Fruit fly (Drosophila melanogaster) S2 (cell line): Measurements from ENCODE around the gene Tpst.

Experiments
- CG8478 ChIP-seq: fragments of >200 bp; optimal IDR thresholded peaks from 2 replicates; lab custom pipeline; 2018
- CTCF ChIP-seq, 2 experiments: fragments of >200 bp; optimal IDR thresholded peaks; 2 replicates each; lab custom pipeline; 2018

Gene Tpst

dm6 chrX:13563483-13564443 is at the start of gene Tpst, which contains the start of gene CG46311:
TSS of gene Tpst (plus strand) at chrX:13563823.
TSS of gene CG46311 (plus strand) at chrX:13563823.
- TF ChIP-seq CG8478 (lab: Kevin White, UChicago): no peak
- peak; percentile 99 to 100 for TF ChIP-seq CTCF (optimal IDR thresholded peaks at IDR 0.05; lab: Kevin White, UChicago)

dm6 chrX:13527706-13528105 is 35.9 kb upstream of the Tpst start, which contains the start of gene CG15754:
TSS of gene CG15754 (plus strand) at chrX:13528006.
- TF ChIP-seq CG8478 (lab: Kevin White, UChicago) (no peak), CTCF (optimal IDR thresholded peaks at IDR 0.05; lab: Kevin White, UChicago) (no peak)

DNA sequence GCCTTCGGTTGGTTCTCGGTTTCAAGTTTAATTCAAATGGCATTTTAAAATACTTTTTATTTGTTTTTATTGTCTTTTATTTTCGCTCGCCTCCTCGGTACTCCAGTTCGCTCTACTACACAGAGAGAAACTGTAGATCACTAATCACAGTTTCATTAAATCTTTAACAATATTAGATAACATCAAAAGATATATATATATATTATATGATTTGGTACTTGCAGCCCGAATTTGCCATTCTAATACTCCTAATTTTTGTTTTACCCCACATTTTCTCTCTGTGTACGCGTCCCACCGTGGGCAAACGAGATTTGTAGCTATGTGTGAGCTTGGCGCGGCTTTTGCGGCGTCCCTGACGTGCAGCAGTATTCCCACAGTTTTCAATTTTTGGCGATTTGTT is 34.0 kb upstream of the Tpst start:
- TF ChIP-seq CTCF (optimal IDR thresholded peaks at IDR 0.05; lab: Kevin White, UChicago) (no peak), CG8478 (lab: Kevin White, UChicago) (no peak)

- TF ChIP-seq CTCF (optimal IDR thresholded peaks at IDR 0.05; lab: Kevin White, UChicago) (no peak), CG8478 (lab: Kevin White, UChicago) (no peak)
These were observed 33.3 kb upstream of the Tpst start, which contains the start of gene CG44428 for dm6 chrX:13530199-13530788. TSS of gene CG44428 (minus strand) at chrX:13530249.

- TF ChIP-seq CTCF (optimal IDR thresholded peaks at IDR 0.05; lab: Kevin White, UChicago) (no peak), CG8478 (lab: Kevin White, UChicago) (no peak)
These were observed 29.5 kb upstream of the Tpst start, which contains the start of gene CG15756 for dm6 chrX:13534100-13534499. TSS of gene CG15756 (plus strand) at chrX:13534400.

dm6 chrX:13536776-13537175 is 26.8 kb upstream of the Tpst start:
- TF ChIP-seq CTCF (optimal IDR thresholded peaks at IDR 0.05; lab: Kevin White, UChicago) (no peak), CG8478 (lab: Kevin White, UChicago) (no peak)

dm6 chrX:13539448-13539847 is 24.2 kb upstream of the Tpst start:
- TF ChIP-seq CTCF (optimal IDR thresholded peaks at IDR 0.05; lab: Kevin White, UChicago) (no peak), CG8478 (lab: Kevin White, UChicago) (no peak)

- TF ChIP-seq CG8478 (lab: Kevin White, UChicago) (no peak), CTCF (optimal IDR thresholded peaks at IDR 0.05; lab: Kevin White, UChicago) (no peak)
These were observed 22.6 kb upstream of the Tpst start for dm6 chrX:13540920-13541605.

- TF ChIP-seq CG8478 (lab: Kevin White, UChicago): no peak
- TF ChIP-seq CTCF (optimal IDR thresholded peaks at IDR 0.05; lab: Kevin White, UChicago): no peak
These were observed 21.5 kb upstream of the Tpst start for dm6 chrX:13542084-13542483.

DNA sequence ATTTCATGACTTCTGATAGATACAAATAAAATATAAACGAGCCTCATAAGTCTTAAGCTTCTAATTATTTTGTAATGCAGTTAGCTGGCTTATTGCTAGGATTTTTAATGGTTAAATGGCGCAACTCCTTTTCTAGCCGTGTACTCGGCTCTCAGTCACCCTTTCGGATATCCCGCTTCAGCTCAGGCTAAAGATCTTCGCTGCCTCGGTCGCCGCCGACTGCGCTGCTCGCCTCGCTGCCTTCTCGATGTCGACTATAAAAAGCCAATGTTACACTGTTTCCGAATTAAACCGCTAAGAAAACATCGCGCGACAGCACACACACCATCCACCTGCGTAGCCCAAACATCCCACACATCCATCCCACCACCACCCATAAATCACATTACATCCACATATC is 20.3 kb upstream of the Tpst start, which contains the start of gene Cpr12A:
Gene Cpr12A (plus strand): TSS at position 301 of the 400 bp plus-strand sequence.
- TF ChIP-seq CTCF (optimal IDR thresholded peaks at IDR 0.05; lab: Kevin White, UChicago): no peak
- TF ChIP-seq CG8478 (lab: Kevin White, UChicago): no peak

DNA sequence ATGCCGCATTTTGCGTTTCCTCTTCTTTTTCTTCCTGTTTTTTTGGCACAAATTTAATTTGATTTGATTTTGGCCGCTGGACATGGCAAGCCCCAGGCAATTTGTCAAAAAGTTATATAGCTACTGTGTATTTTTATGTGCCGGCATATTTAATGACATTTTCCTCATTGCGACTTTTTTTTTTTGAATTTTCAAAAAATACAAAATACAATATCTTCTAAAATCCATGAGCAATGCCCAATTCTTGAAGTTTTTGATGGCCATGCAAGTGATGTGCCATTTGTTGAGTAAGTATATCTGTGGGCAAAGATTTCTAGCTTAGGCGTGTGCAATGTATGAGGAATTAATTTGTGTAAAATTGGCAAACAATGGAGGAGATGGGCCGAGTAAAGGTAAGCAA is 7.9 kb upstream of the Tpst start, which contains the start of gene CG11816:
Gene CG11816 (minus strand): TSS at position 101 of the 400 bp plus-strand sequence.
- TF ChIP-seq CTCF (optimal IDR thresholded peaks at IDR 0.05; lab: Kevin White, UChicago): no peak
- no peak for TF ChIP-seq CG8478 (lab: Kevin White, UChicago)

DNA sequence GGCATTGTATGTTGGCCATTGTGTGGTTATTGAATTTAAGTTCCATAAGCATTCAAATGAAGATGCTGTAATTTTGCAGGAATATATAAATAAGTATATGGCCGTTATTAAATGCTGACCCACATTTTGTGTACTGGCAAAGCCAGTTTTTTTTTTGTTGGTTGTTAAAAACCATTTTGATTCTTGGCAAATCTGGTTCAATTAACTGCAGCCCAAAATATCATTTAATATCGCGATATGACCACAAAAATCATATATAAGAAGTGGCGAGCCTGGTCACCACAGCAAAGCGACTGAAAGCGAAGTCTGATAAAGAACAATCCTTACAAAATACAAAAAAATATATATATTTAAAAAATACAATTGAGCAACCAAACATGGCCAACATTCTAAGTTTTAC is 7.5 kb upstream of the Tpst start, which contains the start of gene CG32631:
Gene CG32631 (plus strand): TSS at position 301 of the 400 bp plus-strand sequence.
- TF ChIP-seq CTCF (optimal IDR thresholded peaks at IDR 0.05; lab: Kevin White, UChicago): no peak
- no peak for TF ChIP-seq CG8478 (lab: Kevin White, UChicago)

DNA sequence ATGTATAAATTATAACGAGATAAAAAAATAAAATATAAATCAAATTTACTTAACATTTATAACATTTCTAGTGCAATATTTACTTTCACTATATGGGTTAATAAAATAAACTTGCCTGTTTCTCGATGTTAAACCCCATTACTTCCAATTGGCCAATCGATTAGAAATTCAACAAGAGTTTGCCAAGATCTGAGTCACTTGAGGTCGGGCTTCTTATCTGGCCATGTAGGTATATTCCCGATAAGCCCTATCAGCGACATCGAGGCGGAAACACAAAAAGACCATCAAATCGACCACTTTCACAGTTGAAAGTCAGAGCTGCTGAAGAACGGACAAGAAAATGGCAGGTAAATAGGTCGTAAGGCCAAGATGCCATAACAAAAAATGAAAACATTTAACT is 2.3 kb upstream of the Tpst start, which contains the start of gene CG32633:
Gene CG32633 (plus strand): TSS at position 301 of the 400 bp plus-strand sequence.
- TF ChIP-seq CG8478 (lab: Kevin White, UChicago) (no peak), CTCF (optimal IDR thresholded peaks at IDR 0.05; lab: Kevin White, UChicago) (no peak)

dm6 chrX:13563042-13563441 is 581 bp upstream of the Tpst start:
- no peak for TF ChIP-seq CG8478 (lab: Kevin White, UChicago)
- no peak for TF ChIP-seq CTCF (optimal IDR thresholded peaks at IDR 0.05; lab: Kevin White, UChicago)
